Fruit fly (Drosophila melanogaster): ENCODE measurements around the gene RabGGTb.

RabGGTb gene

DNA sequence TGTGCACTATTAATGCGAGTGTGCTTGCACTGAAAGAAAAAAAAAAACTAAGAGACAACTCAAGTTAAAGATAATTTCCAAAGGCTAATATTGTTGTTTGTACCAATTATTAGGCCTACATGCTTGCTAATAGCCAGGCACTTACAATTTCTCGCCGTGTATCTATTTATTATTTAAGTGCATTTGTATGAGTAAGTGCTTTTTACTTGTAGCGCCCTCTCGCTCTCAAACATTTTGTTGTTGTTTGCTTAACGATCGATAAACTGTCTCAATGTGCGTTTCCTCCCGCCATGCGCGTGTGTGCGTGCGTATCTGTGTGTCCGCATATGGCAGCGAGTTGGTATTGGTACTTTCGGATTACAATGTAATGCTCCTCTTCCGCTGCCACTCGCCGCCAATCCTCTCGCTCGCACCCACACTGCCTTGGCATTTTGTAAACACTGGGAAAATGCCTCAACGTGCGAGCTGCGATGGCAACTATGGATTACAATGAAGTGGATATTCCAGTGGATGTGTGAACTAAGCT, 18.2 kb downstream of the RabGGTb start (continued):
- TF ChIP-seq tap (tag; optimal IDR thresholded peaks at IDR 0.05), result no peak
- no peak for TF ChIP-seq exex (tag; optimal IDR thresholded peaks at IDR 0.05)
- peak; percentile 72 for TF ChIP-seq CG10959 (GFP tag; IDR thresholded peaks at IDR 0.05)
- peak; percentile 78 for TF ChIP-seq twi (tag; optimal IDR thresholded peaks at IDR 0.05)
- 0 out of 2 replicates have a peak, but pooled peaks have one; percentile 23 for TF ChIP-seq klu (GFP tag; IDR thresholded peaks at IDR 0.05)
- TF ChIP-seq crol (GFP tag; IDR thresholded peaks at IDR 0.05), result peak; percentile 61
- peak; percentile 49 for TF ChIP-seq p53 (GFP tag; optimal IDR thresholded peaks at IDR 0.05)
- no peak for TF ChIP-seq CG16813 (GFP tag; IDR thresholded peaks at IDR 0.05; ENCODE audit: partially characterized antibody)
- TF ChIP-seq sc (optimal IDR thresholded peaks at IDR 0.05), result no peak
- TF ChIP-seq sc (GFP tag; optimal IDR thresholded peaks at IDR 0.05), result peak; percentile 77
- TF ChIP-seq eve (GFP tag; optimal IDR thresholded peaks at IDR 0.05), result peak in 1 of 2 experiments; percentile 95
- TF ChIP-seq Xrp1 (GFP tag; IDR thresholded peaks at IDR 0.05), result peak; percentile 92
- TF ChIP-seq tin (GFP tag; optimal IDR thresholded peaks at IDR 0.05), result peak; percentile 84
- TF ChIP-seq CG43689 (GFP tag; IDR thresholded peaks at IDR 0.05), result peak; percentile 63; the same call in 1 of the 2 replicates
- TF ChIP-seq Xbp1 (GFP tag; optimal IDR thresholded peaks at IDR 0.05), result peak; percentile 89
- peak; percentile 88 for TF ChIP-seq CG8089 (GFP tag; optimal IDR thresholded peaks at IDR 0.05)
- peak; percentile 70 for TF ChIP-seq wor (GFP tag; IDR thresholded peaks at IDR 0.05)
- TF ChIP-seq MBD-R2 (GFP tag; IDR thresholded peaks at IDR 0.05), result peak; percentile 15; the same call in 1 of the 2 replicates
- peak; percentile 75 for TF ChIP-seq stc (GFP tag; IDR thresholded peaks at IDR 0.05)
- peak; percentile 70 for TF ChIP-seq NFAT (GFP tag; IDR thresholded peaks at IDR 0.05)
- TF ChIP-seq stwl (tag; optimal IDR thresholded peaks at IDR 0.05), result peak; percentile 5
- peak; percentile 70 for TF ChIP-seq Max (GFP tag; optimal IDR thresholded peaks at IDR 0.05)
- TF ChIP-seq CG14050 (GFP tag; IDR thresholded peaks at IDR 0.05), result peak; percentile 80
- TF ChIP-seq ewg (GFP tag; optimal IDR thresholded peaks at IDR 0.05), result peak; percentile 79
- TF ChIP-seq Dll (GFP tag; IDR thresholded peaks at IDR 0.05; ENCODE audit: partially characterized antibody), result no peak
- TF ChIP-seq dan (GFP tag; IDR thresholded peaks at IDR 0.05), result peak; percentile 34; the same call in 1 of the 2 replicates
- TF ChIP-seq corto (GFP tag; optimal IDR thresholded peaks at IDR 0.05), result no peak
- TF ChIP-seq yki (optimal IDR thresholded peaks at IDR 0.05), result no peak
- peak; percentile 81 for TF ChIP-seq CG14667 (GFP tag; IDR thresholded peaks at IDR 0.05)
- TF ChIP-seq Jarid2 (GFP tag; optimal IDR thresholded peaks at IDR 0.05), result peak; percentile 15
- peak; percentile 69 for TF ChIP-seq CG31224 (GFP tag; IDR thresholded peaks at IDR 0.05)
- TF ChIP-seq nmo (GFP tag; optimal IDR thresholded peaks at IDR 0.05), result peak; percentile 86
- peak; percentile 76 for TF ChIP-seq lab (GFP tag; optimal IDR thresholded peaks at IDR 0.05)
- TF ChIP-seq CkIIα-i1 (GFP tag; IDR thresholded peaks at IDR 0.05), result no peak
- TF ChIP-seq CG4730 (GFP tag; IDR thresholded peaks at IDR 0.05), result peak; percentile 75
- peak; percentile 91 for TF ChIP-seq CG4820 (GFP tag; optimal IDR thresholded peaks at IDR 0.05)
- TF ChIP-seq gsb (GFP tag; IDR thresholded peaks at IDR 0.05), result no peak
- TF ChIP-seq CG2678 (tag; optimal IDR thresholded peaks at IDR 0.05), result peak; percentile 76
- no peak for TF ChIP-seq prd (optimal IDR thresholded peaks at IDR 0.05)
- TF ChIP-seq prd (GFP tag; IDR thresholded peaks at IDR 0.05), result peak; percentile 86
- peak; percentile 66 for TF ChIP-seq ERR (GFP tag; optimal IDR thresholded peaks at IDR 0.05)
- TF ChIP-seq CG13894 (tag; optimal IDR thresholded peaks at IDR 0.05), result no peak
- TF ChIP-seq esg (GFP tag; conservative IDR thresholded peaks at IDR 0.05), result peak; percentile 83
- TF ChIP-seq Dp (GFP tag; optimal IDR thresholded peaks at IDR 0.05), result no peak
- peak; percentile 61 for TF ChIP-seq da (GFP tag; optimal IDR thresholded peaks at IDR 0.05)
- TF ChIP-seq NK7.1 (GFP tag; optimal IDR thresholded peaks at IDR 0.05), result peak; percentile 49
- TF ChIP-seq CG11695 (GFP tag; IDR thresholded peaks at IDR 0.05), result peak; percentile 71
- peak; percentile 43 for TF ChIP-seq run (tag; optimal IDR thresholded peaks at IDR 0.05)
- TF ChIP-seq tio (GFP tag; optimal IDR thresholded peaks at IDR 0.05), result peak; percentile 84
- peak; percentile 36 for TF ChIP-seq CG15696 (tag; optimal IDR thresholded peaks at IDR 0.05)
- TF ChIP-seq Mes4 (GFP tag; optimal IDR thresholded peaks at IDR 0.05), result peak; percentile 70
- TF ChIP-seq CG14441 (GFP tag; IDR thresholded peaks at IDR 0.05), result peak; percentile 81

Measured in whole organism, embryonic.